Fruit fly (Drosophila melanogaster): ENCODE results near the gene spen.

Gene spen

DNA sequence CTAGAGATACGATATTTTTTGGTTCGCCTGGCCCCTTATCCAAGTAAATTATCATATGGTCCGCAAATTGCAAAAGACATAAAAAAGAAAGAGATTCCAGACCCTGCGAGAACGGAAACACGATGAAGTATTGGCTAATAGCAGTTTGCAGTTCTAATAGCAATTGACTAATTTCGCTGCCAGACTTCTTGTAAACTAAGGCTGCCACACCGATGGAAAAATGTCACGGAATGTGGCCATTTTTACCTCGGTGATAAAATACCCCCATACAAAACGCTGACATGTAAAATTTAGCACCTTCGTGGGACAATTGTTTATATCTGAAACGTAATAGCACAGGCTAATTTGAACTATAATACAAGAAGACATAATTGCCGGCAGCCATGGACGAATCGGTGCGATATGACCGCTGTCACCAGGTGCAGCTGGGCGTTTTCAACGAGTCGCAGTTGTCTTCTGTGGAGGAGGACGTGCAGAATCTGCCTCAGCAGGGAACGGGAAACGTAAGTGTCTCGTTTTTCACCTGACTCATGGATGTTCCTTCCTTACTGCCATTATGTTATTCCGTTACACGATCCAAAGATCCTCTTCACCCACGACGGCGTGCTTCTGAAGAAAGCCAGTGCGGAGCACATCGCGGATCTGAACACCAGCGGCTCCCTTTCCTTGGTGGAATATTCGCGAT is 48.4 kb downstream of the spen start, which contains the start of the genes Tbc1d15-17 and CG11617 (continued):
- TF ChIP-seq ems (GFP tag; optimal IDR thresholded peaks at IDR 0.05) (no peak), CG12744 (GFP tag; optimal IDR thresholded peaks at IDR 0.05) (no peak), Drgx (GFP tag; IDR thresholded peaks at IDR 0.05) (no peak), Vsx1 (GFP tag; optimal IDR thresholded peaks at IDR 0.05) (no peak), Ada2b (GFP tag; IDR thresholded peaks at IDR 0.05) (no peak), hth (optimal IDR thresholded peaks at IDR 0.05) (no peak), dm (GFP tag; optimal IDR thresholded peaks at IDR 0.05) (peak; percentile 62), CG17186 (GFP tag; optimal IDR thresholded peaks at IDR 0.05) (peak; percentile 29), lmd (GFP tag; IDR thresholded peaks at IDR 0.05) (no peak), HLH4C (GFP tag; IDR thresholded peaks at IDR 0.05; ENCODE audit: partially characterized antibody) (no peak), chn (GFP tag; optimal IDR thresholded peaks at IDR 0.05) (no peak), CG4424 (GFP tag; optimal IDR thresholded peaks at IDR 0.05) (no peak), CG1529 (GFP tag; optimal IDR thresholded peaks at IDR 0.05) (no peak), MESR4 (GFP tag; optimal IDR thresholded peaks at IDR 0.05) (peak; percentile 86), C15 (GFP tag; IDR thresholded peaks at IDR 0.05) (no peak), ab (GFP tag; optimal IDR thresholded peaks at IDR 0.05) (no peak), B-H2 (GFP tag; optimal IDR thresholded peaks at IDR 0.05) (peak; percentile 32), CG14710 (tag; optimal IDR thresholded peaks at IDR 0.05) (peak; percentile 63), gcm (GFP tag; optimal IDR thresholded peaks at IDR 0.05) (no peak), Fer3 (tag; optimal IDR thresholded peaks at IDR 0.05) (no peak), NC2α (GFP tag; optimal IDR thresholded peaks at IDR 0.05) (no peak), CG31441 (GFP tag; IDR thresholded peaks at IDR 0.05) (no peak), GATAe (GFP tag; conservative IDR thresholded peaks at IDR 0.05) (no peak), cato (GFP tag; optimal IDR thresholded peaks at IDR 0.05; ENCODE audit: borderline replicate concordance) (no peak), tgo (GFP tag; IDR thresholded peaks at IDR 0.05) (no peak), CTCF (GFP tag; optimal IDR thresholded peaks at IDR 0.05) (peak; percentile 71), CG18764 (GFP tag; optimal IDR thresholded peaks at IDR 0.05) (no peak), CG34224 (GFP tag; IDR thresholded peaks at IDR 0.05; ENCODE audit: partially characterized antibody) (peak; percentile 47; the same call in 1 of the 3 replicates), Dp (GFP tag; optimal IDR thresholded peaks at IDR 0.05) (peak; percentile 62), dimm (GFP tag; IDR thresholded peaks at IDR 0.05) (no peak), sqz (GFP tag; optimal IDR thresholded peaks at IDR 0.05) (no peak), Camta (GFP tag; optimal IDR thresholded peaks at IDR 0.05) (no peak), dpn (GFP tag; optimal IDR thresholded peaks at IDR 0.05) (peak; percentile 18 to 30), CG7271 (tag; optimal IDR thresholded peaks at IDR 0.05) (no peak), HHEX (GFP tag; optimal IDR thresholded peaks at IDR 0.05) (no peak), CHES-1-like (GFP tag; optimal IDR thresholded peaks at IDR 0.05) (peak; percentile 64), BEAF-32 (GFP tag; optimal IDR thresholded peaks at IDR 0.05) (peak; percentile 63), wek (GFP tag; optimal IDR thresholded peaks at IDR 0.05) (no peak), Fer2 (tag; optimal IDR thresholded peaks at IDR 0.05) (no peak), CG8359 (GFP tag; optimal IDR thresholded peaks at IDR 0.05; ENCODE audit: borderline replicate concordance) (no peak), CG9215 (GFP tag; IDR thresholded peaks at IDR 0.05) (no peak), ro (GFP tag; IDR thresholded peaks at IDR 0.05) (no peak), Sry-β (GFP tag; optimal IDR thresholded peaks at IDR 0.05) (no peak), tap (tag; optimal IDR thresholded peaks at IDR 0.05) (no peak), Oli (tag; optimal IDR thresholded peaks at IDR 0.05) (no peak), CG4360 (GFP tag; IDR thresholded peaks at IDR 0.05) (no peak), crp (GFP tag; optimal IDR thresholded peaks at IDR 0.05) (no peak), Side (GFP tag; optimal IDR thresholded peaks at IDR 0.05) (no peak), dmrt99B (tag; optimal IDR thresholded peaks at IDR 0.05) (no peak), CG12236 (GFP tag; optimal IDR thresholded peaks at IDR 0.05) (no peak), Nf-YB (GFP tag; optimal IDR thresholded peaks at IDR 0.05) (no peak)
